Worm (Caenorhabditis elegans) whole organism, L4 larva: ENCODE measurements around the gene Y57A10B.6.

Source experiments
- F10B5.3 ChIP-seq: sonication (generic microtip); optimal IDR thresholded peaks from 2 replicates; lab custom pipeline; 2016; ENCODE audit warnings: mild to moderate bottlenecking, missing genetic modification characterization, missing compliant biosample characterization
- T20F7.1 ChIP-seq: fragments of 200-800 bp; sonication (Bioruptor generic); optimal IDR thresholded peaks from 2 replicates; lab custom pipeline; 2018; ENCODE audit warnings: mild to moderate bottlenecking, missing genetic modification characterization, missing compliant biosample characterization
- Y48G9A.11 ChIP-seq: fragments of 200-800 bp; sonication (Bioruptor generic); IDR thresholded peaks from 2 replicates; pipeline ENCODE4 v1.3.6; 2022; ENCODE audit warnings: missing genetic modification reagents, missing genetic modification characterization, missing compliant biosample characterization
- aha-1 ChIP-seq: fragments of 150-350 bp; peaks from one replicate; lab custom pipeline; 2014; ENCODE audit warnings: missing biosample characterization, missing genetic modification characterization
- aly-2 ChIP-seq: sonication (generic microtip); optimal IDR thresholded peaks from 2 replicates; lab custom pipeline; 2018; ENCODE audit warnings: missing biosample characterization, missing genetic modification characterization
- arid-1 ChIP-seq: fragments of 200-800 bp; sonication (Bioruptor generic); conservative IDR thresholded peaks from 2 replicates; pipeline ENCODE4 v1.3.6; 2022; ENCODE audit warnings: missing genetic modification reagents, missing genetic modification characterization, missing compliant biosample characterization
- attf-4 ChIP-seq: sonication (generic microtip); optimal IDR thresholded peaks from 3 replicates; lab custom pipeline; 2017; ENCODE audit warnings: missing biosample characterization, missing genetic modification characterization
- ceh-62 ChIP-seq: sonication (generic microtip); optimal IDR thresholded peaks from 2 replicates; lab custom pipeline; 2017; ENCODE audit warnings: missing biosample characterization, missing genetic modification characterization
- daf-16 ChIP-seq, 3 experiments: sonication (generic microtip); optimal IDR thresholded peaks; 2 replicates each; lab custom pipeline; 2016 to 2017; ENCODE audit warnings: missing genetic modification characterization in 3 of 3, missing genetic modification reagents in 3 of 3, mild to moderate bottlenecking in 2 of 3, missing compliant biosample characterization in 2 of 3, missing biosample characterization in 1 of 3, moderate library complexity in 1 of 3
- dmd-6 ChIP-seq: fragments of 200-800 bp; sonication (Bioruptor generic); IDR thresholded peaks from 2 replicates; pipeline ENCODE4 v1.3.6; 2022; ENCODE audit warnings: missing genetic modification reagents, missing genetic modification characterization, missing compliant biosample characterization
- duxl-1 ChIP-seq: sonication (generic microtip); optimal IDR thresholded peaks from 2 replicates; lab custom pipeline; 2016; ENCODE audit warnings: mild to moderate bottlenecking, missing genetic modification characterization, moderate library complexity, missing compliant biosample characterization; ENCODE audit not compliant: poor library complexity
- dve-1 ChIP-seq: sonication (generic microtip); optimal IDR thresholded peaks from 2 replicates; lab custom pipeline; 2017; ENCODE audit warnings: antibody characterized with exemption, mild to moderate bottlenecking, missing genetic modification characterization, missing compliant biosample characterization; ENCODE audit not compliant: insufficient read depth
- fkh-10 ChIP-seq: fragments of 150-350 bp; optimal IDR thresholded peaks from 2 replicates; lab custom pipeline; 2014; ENCODE audit warnings: missing biosample characterization, missing genetic modification reagents, missing genetic modification characterization
- hlh-11 ChIP-seq: fragments of 200-800 bp; sonication (Bioruptor generic); optimal IDR thresholded peaks from 2 replicates; lab custom pipeline; 2018; ENCODE audit warnings: mild to moderate bottlenecking, missing genetic modification characterization, missing compliant biosample characterization
- jun-1 ChIP-seq: fragments of 150-350 bp; optimal IDR thresholded peaks from 2 replicates; lab custom pipeline; 2014; ENCODE audit warnings: missing biosample characterization, missing genetic modification reagents, missing genetic modification characterization
- lim-7 ChIP-seq: fragments of 200-800 bp; sonication (Bioruptor generic); IDR thresholded peaks from 2 replicates; pipeline ENCODE4 v1.3.6; 2022; ENCODE audit warnings: missing genetic modification characterization, missing compliant biosample characterization
- lin-1 ChIP-seq: fragments of 200-800 bp; sonication (Bioruptor generic); IDR thresholded peaks from 2 replicates; pipeline ENCODE4 v1.3.6; 2022; ENCODE audit warnings: missing genetic modification reagents, missing genetic modification characterization, missing compliant biosample characterization
- lin-39 ChIP-seq: fragments of 150-350 bp; optimal IDR thresholded peaks from 2 replicates; lab custom pipeline; 2014; ENCODE audit warnings: missing biosample characterization, missing genetic modification reagents, missing genetic modification characterization
- lir-3 ChIP-seq: sonication (generic microtip); optimal IDR thresholded peaks from 2 replicates; lab custom pipeline; 2016; ENCODE audit warnings: mild to moderate bottlenecking, missing genetic modification characterization, missing compliant biosample characterization
- lsy-2 ChIP-seq, 2 experiments: fragments of 150-350 bp in 1 of 2; sonication (generic microtip) in 1 of 2; optimal IDR thresholded peaks; 2 replicates each; lab custom pipeline; 2014 to 2017; ENCODE audit warnings: missing biosample characterization in 2 of 2, missing genetic modification characterization in 2 of 2
- madf-5 ChIP-seq, 2 experiments: fragments of 200-800 bp; sonication (Bioruptor generic); IDR thresholded peaks; 2 replicates each; pipeline ENCODE4 v1.3.6; 2022; ENCODE audit warnings: missing compliant biosample characterization in 2 of 2, missing genetic modification characterization in 2 of 2
- madf-9 ChIP-seq: fragments of 200-800 bp; sonication (Bioruptor generic); conservative IDR thresholded peaks from 2 replicates; pipeline ENCODE4 v1.3.6; 2022; ENCODE audit warnings: missing genetic modification reagents, missing genetic modification characterization, missing compliant biosample characterization
- mdl-1 ChIP-seq, 2 experiments: fragments of 150-350 bp in 1 of 2; sonication (generic microtip) in 1 of 2; optimal IDR thresholded peaks; 2 replicates each; lab custom pipeline; 2014 to 2017; ENCODE audit warnings: missing biosample characterization in 2 of 2, missing genetic modification characterization in 2 of 2
- mdt-29 ChIP-seq: fragments of 200-800 bp; sonication (Bioruptor generic); IDR thresholded peaks from 2 replicates; pipeline ENCODE4 v1.3.6; 2022; ENCODE audit warnings: missing genetic modification reagents, missing genetic modification characterization, missing compliant biosample characterization
- mep-1 ChIP-seq: fragments of 150-350 bp; sonication (generic microtip); optimal IDR thresholded peaks from 3 replicates; lab custom pipeline; 2014; ENCODE audit warnings: missing biosample characterization, missing genetic modification characterization
- mes-2 ChIP-seq: sonication (generic microtip); optimal IDR thresholded peaks from 2 replicates; lab custom pipeline; 2016; ENCODE audit warnings: missing genotype, mild to moderate bottlenecking, missing genetic modification characterization, missing compliant biosample characterization; ENCODE audit not compliant: poor library complexity, severe bottlenecking
- nhr-25 ChIP-seq: sonication (generic microtip); optimal IDR thresholded peaks from 2 replicates; lab custom pipeline; 2017; ENCODE audit warnings: missing genetic modification characterization, mild to moderate bottlenecking, missing compliant biosample characterization, antibody characterized with exemption, moderate library complexity, borderline replicate concordance; ENCODE audit not compliant: insufficient read depth
- nhr-28 ChIP-seq: fragments of 150-350 bp; optimal IDR thresholded peaks from 2 replicates; lab custom pipeline; 2014; ENCODE audit warnings: missing biosample characterization, missing genetic modification characterization
- nhr-42 ChIP-seq: fragments of 200-800 bp; sonication (Bioruptor generic); IDR thresholded peaks from 2 replicates; pipeline ENCODE4 v1.3.6; 2022; ENCODE audit warnings: missing genetic modification characterization, missing compliant biosample characterization
- nhr-48 ChIP-seq: sonication (generic microtip); optimal IDR thresholded peaks from 2 replicates; lab custom pipeline; 2016; ENCODE audit warnings: mild to moderate bottlenecking, missing genetic modification characterization, missing compliant biosample characterization
- nhr-76 ChIP-seq: fragments of 150-350 bp; optimal IDR thresholded peaks from 2 replicates; lab custom pipeline; 2014; ENCODE audit warnings: missing biosample characterization, missing genetic modification characterization
- pha-4 ChIP-seq, 2 experiments: fragments of 150-350 bp in 1 of 2; fragments of 200-800 bp in 1 of 2; sonication (Bioruptor generic) in 1 of 2; IDR thresholded peaks in 1 of 2; optimal IDR thresholded peaks in 1 of 2; 2 replicates each; pipeline versions ENCODE4 v1.3.6 to Lab custom; 2014 to 2022; ENCODE audit warnings: missing genetic modification characterization in 2 of 2, missing genetic modification reagents in 2 of 2, missing biosample characterization in 1 of 2, missing compliant biosample characterization in 1 of 2
- snpc-1.2 ChIP-seq: fragments of 200-800 bp; sonication (Bioruptor generic); IDR thresholded peaks from 2 replicates; pipeline ENCODE4 v1.3.6; 2022; ENCODE audit warnings: missing genetic modification reagents, missing genetic modification characterization, missing compliant biosample characterization
- tag-97 ChIP-seq: fragments of 200-800 bp; sonication (Bioruptor generic); IDR thresholded peaks from 2 replicates; pipeline ENCODE4 v1.3.6; 2022; ENCODE audit warnings: missing genetic modification characterization, missing compliant biosample characterization
- tra-1 ChIP-seq: fragments of 200-800 bp; sonication (Bioruptor generic); IDR thresholded peaks from 2 replicates; pipeline ENCODE4 v1.3.6; 2022; ENCODE audit warnings: missing genetic modification reagents, missing genetic modification characterization, missing compliant biosample characterization
- unc-130 ChIP-seq: sonication (generic microtip); optimal IDR thresholded peaks from 2 replicates; lab custom pipeline; 2016; ENCODE audit warnings: missing genetic modification reagents, missing genetic modification characterization, missing compliant biosample characterization
- unc-39 ChIP-seq: sonication (generic microtip); optimal IDR thresholded peaks from 2 replicates; lab custom pipeline; 2017; ENCODE audit warnings: missing biosample characterization, missing genetic modification characterization
- zag-1 ChIP-seq: fragments of 150-350 bp; optimal IDR thresholded peaks from 2 replicates; lab custom pipeline; 2014; ENCODE audit warnings: missing biosample characterization, missing genetic modification characterization
- zip-2 ChIP-seq: fragments of 150-350 bp; optimal IDR thresholded peaks from 2 replicates; lab custom pipeline; 2014; ENCODE audit warnings: missing biosample characterization, missing genetic modification characterization

Y57A10B.6 gene

ce11 chrII:12350737-12351275 is 39.1 kb upstream of the Y57A10B.6 start:
- TF ChIP-seq madf-5 (GFP tag; IDR thresholded peaks at IDR 0.05; lab: Robert Waterston, UW), result no peak
- TF ChIP-seq nhr-28 (tag; lab: Kevin White, UChicago), result peak; percentile 43
- peak; percentile 40 for TF ChIP-seq aha-1 (tag; lab: Kevin White, UChicago)
- TF ChIP-seq madf-9, result no peak
- TF ChIP-seq nhr-48, result no peak
- TF ChIP-seq daf-16 (GFP tag; optimal IDR thresholded peaks at IDR 0.05; lab: Kevin White, UChicago), result no peak
- TF ChIP-seq daf-16 (tag; optimal IDR thresholded peaks at IDR 0.05; lab: Kevin White, UChicago), result no peak
- no peak for TF ChIP-seq nhr-25 (tag; lab: Kevin White, UChicago)
- TF ChIP-seq unc-130 (GFP tag; lab: Kevin White, UChicago), result no peak
- peak in 1 of 2 experiments; percentile 40 for TF ChIP-seq lsy-2 (tag; optimal IDR thresholded peaks at IDR 0.05; lab: Kevin White, UChicago)
- peak in 1 of 2 experiments; percentile 9 for TF ChIP-seq mdl-1 (tag; optimal IDR thresholded peaks at IDR 0.05; lab: Kevin White, UChicago)
- TF ChIP-seq F10B5.3 (tag; lab: Kevin White, UChicago), result no peak
- peak; percentile 30 for TF ChIP-seq mes-2

- TF ChIP-seq tra-1 (GFP tag; lab: Robert Waterston, UW) (peak; percentile 62; the same call in 1 of the 2 replicates), dve-1 (tag; lab: Kevin White, UChicago) (peak; percentile 58), hlh-11 (tag; lab: Kevin White, UChicago) (peak; percentile 56), pha-4 (GFP tag; IDR thresholded peaks at IDR 0.05; lab: Robert Waterston, UW) (0 out of 2 replicates have a peak, but pooled peaks have one; percentile 21), pha-4 (tag; optimal IDR thresholded peaks at IDR 0.05; lab: Kevin White, UChicago) (no peak), tag-97 (GFP tag; lab: Robert Waterston, UW) (no peak), fkh-10 (no peak), mep-1 (peak; percentile 9), nhr-28 (tag; lab: Kevin White, UChicago) (peak; percentile 34), dmd-6 (peak; percentile 65; the same call in 1 of the 2 replicates)
These were observed 37.8 kb upstream of the Y57A10B.6 start, which contains the start of gene ras-1 for ce11 chrII:12352115-12352514. ras-1 (minus strand) TSS chrII:12352243.

- TF ChIP-seq jun-1 (tag; lab: Kevin White, UChicago) (no peak), ceh-62 (tag; lab: Kevin White, UChicago) (no peak), lin-39 (no peak)
- TF ChIP-seq, all 104 proteins: peak for 0
These were observed 36.8 kb upstream of the Y57A10B.6 start for ce11 chrII:12353104-12353503.

ce11 chrII:12353816-12354215 is 36.1 kb upstream of the Y57A10B.6 start:
- TF ChIP-seq daf-16 (GFP tag; optimal IDR thresholded peaks at IDR 0.05; lab: Kevin White, UChicago), result peak in 1 of 2 experiments; percentile 58
- TF ChIP-seq daf-16 (tag; optimal IDR thresholded peaks at IDR 0.05; lab: Kevin White, UChicago), result no peak
- no peak for TF ChIP-seq nhr-48
- no peak for TF ChIP-seq zag-1 (tag; lab: Kevin White, UChicago)
- TF ChIP-seq T20F7.1 (GFP tag; lab: Kevin White, UChicago), result peak; percentile 13
- no peak for TF ChIP-seq zip-2
- TF ChIP-seq hlh-11 (tag; lab: Kevin White, UChicago), result peak; percentile 44
- TF ChIP-seq dve-1 (tag; lab: Kevin White, UChicago), result peak; percentile 16
- TF ChIP-seq dmd-6, result peak; percentile 86
- TF ChIP-seq lin-1 (GFP tag; lab: Robert Waterston, UW), result no peak

ce11 chrII:12362262-12362661 is 27.6 kb upstream of the Y57A10B.6 start:
- TF ChIP-seq duxl-1 (tag; lab: Kevin White, UChicago) (peak; percentile 21), pha-4 (GFP tag; IDR thresholded peaks at IDR 0.05; lab: Robert Waterston, UW) (peak; percentile 35; the same call in 1 of the 2 replicates), pha-4 (tag; optimal IDR thresholded peaks at IDR 0.05; lab: Kevin White, UChicago) (no peak), mdt-29 (GFP tag; lab: Robert Waterston, UW) (no peak), unc-39 (tag; lab: Kevin White, UChicago) (no peak), attf-4 (tag; lab: Kevin White, UChicago) (no peak), mes-2 (peak; percentile 46), arid-1 (GFP tag; lab: Robert Waterston, UW) (0 out of 2 replicates have a peak, but pooled peaks have one; percentile 11), lin-1 (GFP tag; lab: Robert Waterston, UW) (no peak), nhr-25 (tag; lab: Kevin White, UChicago) (no peak), nhr-76 (no peak), Y48G9A.11 (GFP tag; lab: Robert Waterston, UW) (peak; percentile 48; the same call in 1 of the 2 replicates), lir-3 (tag; lab: Kevin White, UChicago) (no peak), aha-1 (tag; lab: Kevin White, UChicago) (no peak), zag-1 (tag; lab: Kevin White, UChicago) (no peak), aly-2 (tag; lab: Kevin White, UChicago) (no peak), lim-7 (peak; percentile 80; the same call in 1 of the 2 replicates), snpc-1.2 (peak; percentile 20; the same call in 1 of the 2 replicates), mep-1 (no peak), nhr-42 (GFP tag; lab: Robert Waterston, UW) (no peak)
